Fruit fly (Drosophila melanogaster): ENCODE results near the gene CG3386.

Gene CG3386

dm6 chr3L:640324-640974 is 41.8 kb downstream of the CG3386 start:
- TF ChIP-seq CG17806 (tag; optimal IDR thresholded peaks at IDR 0.05) (peak; percentile 91), CG12605 (GFP tag; IDR thresholded peaks at IDR 0.05) (peak; percentile 79), CG15710 (tag; optimal IDR thresholded peaks at IDR 0.05) (peak; percentile 91), CG32121 (GFP tag; IDR thresholded peaks at IDR 0.05) (peak; percentile 80), Pif1B (GFP tag; optimal IDR thresholded peaks at IDR 0.05) (peak; percentile 79), EcR (GFP tag; optimal IDR thresholded peaks at IDR 0.05) (peak; percentile 96), CG8159 (tag; optimal IDR thresholded peaks at IDR 0.05) (peak; percentile 93), Pif1A (GFP tag; optimal IDR thresholded peaks at IDR 0.05) (peak; percentile 91), CG13204 (GFP tag; optimal IDR thresholded peaks at IDR 0.05) (peak; percentile 88), CG8301 (tag; optimal IDR thresholded peaks at IDR 0.05) (peak; percentile 94), D1 (tag; optimal IDR thresholded peaks at IDR 0.05) (peak; percentile 78), CG4496 (GFP tag; IDR thresholded peaks at IDR 0.05) (peak; percentile 87), fd96Ca (GFP tag; IDR thresholded peaks at IDR 0.05) (peak; percentile 79), gl (tag; optimal IDR thresholded peaks at IDR 0.05) (peak; percentile 80), CG34367 (tag; optimal IDR thresholded peaks at IDR 0.05) (peak; percentile 90), CG10348 (GFP tag; IDR thresholded peaks at IDR 0.05) (no peak), CG9948 (tag; optimal IDR thresholded peaks at IDR 0.05) (peak; percentile 91), Snoo (tag; optimal IDR thresholded peaks at IDR 0.05) (peak; percentile 90), CG14655 (GFP tag; optimal IDR thresholded peaks at IDR 0.05) (peak; percentile 95), rn (GFP tag; IDR thresholded peaks at IDR 0.05) (peak; percentile 56), Ets98B (GFP tag; IDR thresholded peaks at IDR 0.05) (peak; percentile 70)

dm6 chr3L:639460-640103 is 42.7 kb downstream of the CG3386 start:
- TF ChIP-seq CG14655 (GFP tag; optimal IDR thresholded peaks at IDR 0.05) (no peak), gl (tag; optimal IDR thresholded peaks at IDR 0.05) (no peak), Snoo (tag; optimal IDR thresholded peaks at IDR 0.05) (no peak), CG4496 (GFP tag; IDR thresholded peaks at IDR 0.05) (no peak), Pif1A (GFP tag; optimal IDR thresholded peaks at IDR 0.05) (no peak), CG32121 (GFP tag; IDR thresholded peaks at IDR 0.05) (no peak), CG15710 (tag; optimal IDR thresholded peaks at IDR 0.05) (no peak), Pif1B (GFP tag; optimal IDR thresholded peaks at IDR 0.05) (no peak), fd96Ca (GFP tag; IDR thresholded peaks at IDR 0.05) (no peak), CG34367 (tag; optimal IDR thresholded peaks at IDR 0.05) (no peak), Ets98B (GFP tag; IDR thresholded peaks at IDR 0.05) (no peak; the same call in 1 of the 2 replicates), CG12605 (GFP tag; IDR thresholded peaks at IDR 0.05) (no peak), CG8159 (tag; optimal IDR thresholded peaks at IDR 0.05) (no peak), EcR (GFP tag; optimal IDR thresholded peaks at IDR 0.05) (no peak), CG17806 (tag; optimal IDR thresholded peaks at IDR 0.05) (no peak), CG9948 (tag; optimal IDR thresholded peaks at IDR 0.05) (no peak), CG10348 (GFP tag; IDR thresholded peaks at IDR 0.05) (no peak), rn (GFP tag; IDR thresholded peaks at IDR 0.05) (no peak), CG8301 (tag; optimal IDR thresholded peaks at IDR 0.05) (no peak)

dm6 chr3L:638757-639353 is 43.4 kb downstream of the CG3386 start:
- TF ChIP-seq CG12605 (GFP tag; IDR thresholded peaks at IDR 0.05) (no peak), CG15710 (tag; optimal IDR thresholded peaks at IDR 0.05) (no peak), CG9948 (tag; optimal IDR thresholded peaks at IDR 0.05) (no peak), gl (tag; optimal IDR thresholded peaks at IDR 0.05) (no peak), CG34367 (tag; optimal IDR thresholded peaks at IDR 0.05) (no peak), Pif1A (GFP tag; optimal IDR thresholded peaks at IDR 0.05) (no peak), CG13204 (GFP tag; optimal IDR thresholded peaks at IDR 0.05) (no peak), Ets98B (GFP tag; IDR thresholded peaks at IDR 0.05) (peak; percentile 5; the same call in 1 of the 2 replicates), CG4496 (GFP tag; IDR thresholded peaks at IDR 0.05) (no peak), rn (GFP tag; IDR thresholded peaks at IDR 0.05) (no peak), fd96Ca (GFP tag; IDR thresholded peaks at IDR 0.05) (peak; percentile 32; the same call in 1 of the 3 replicates), CG8301 (tag; optimal IDR thresholded peaks at IDR 0.05) (no peak), D1 (tag; optimal IDR thresholded peaks at IDR 0.05) (no peak), CG10348 (GFP tag; IDR thresholded peaks at IDR 0.05) (no peak), Snoo (tag; optimal IDR thresholded peaks at IDR 0.05) (peak; percentile 45), CG8159 (tag; optimal IDR thresholded peaks at IDR 0.05) (no peak), CG32121 (GFP tag; IDR thresholded peaks at IDR 0.05) (peak; percentile 7; the same call in 1 of the 2 replicates), CG17806 (tag; optimal IDR thresholded peaks at IDR 0.05) (no peak), EcR (GFP tag; optimal IDR thresholded peaks at IDR 0.05) (no peak), CG14655 (GFP tag; optimal IDR thresholded peaks at IDR 0.05) (no peak), Pif1B (GFP tag; optimal IDR thresholded peaks at IDR 0.05) (no peak)

dm6 chr3L:638031-638414 is 44.2 kb downstream of the CG3386 start:
- TF ChIP-seq EcR (GFP tag; optimal IDR thresholded peaks at IDR 0.05) = no peak
- no peak for TF ChIP-seq gl (tag; optimal IDR thresholded peaks at IDR 0.05)
- no peak for TF ChIP-seq rn (GFP tag; IDR thresholded peaks at IDR 0.05)
- TF ChIP-seq CG13204 (GFP tag; optimal IDR thresholded peaks at IDR 0.05) = no peak

- TF ChIP-seq Ets98B (GFP tag; IDR thresholded peaks at IDR 0.05) (peak; percentile 49; the same call in 1 of the 2 replicates), CG8301 (tag; optimal IDR thresholded peaks at IDR 0.05) (peak; percentile 57), rn (GFP tag; IDR thresholded peaks at IDR 0.05) (no peak), fd96Ca (GFP tag; IDR thresholded peaks at IDR 0.05) (peak; percentile 14; the same call in 1 of the 3 replicates), CG14655 (GFP tag; optimal IDR thresholded peaks at IDR 0.05) (peak; percentile 66)
Observed at dm6 chr3L:637329-638030, 44.8 kb downstream of the CG3386 start.
